Worm (Caenorhabditis elegans): ENCODE data around the gene F36H5.4.

DNA sequence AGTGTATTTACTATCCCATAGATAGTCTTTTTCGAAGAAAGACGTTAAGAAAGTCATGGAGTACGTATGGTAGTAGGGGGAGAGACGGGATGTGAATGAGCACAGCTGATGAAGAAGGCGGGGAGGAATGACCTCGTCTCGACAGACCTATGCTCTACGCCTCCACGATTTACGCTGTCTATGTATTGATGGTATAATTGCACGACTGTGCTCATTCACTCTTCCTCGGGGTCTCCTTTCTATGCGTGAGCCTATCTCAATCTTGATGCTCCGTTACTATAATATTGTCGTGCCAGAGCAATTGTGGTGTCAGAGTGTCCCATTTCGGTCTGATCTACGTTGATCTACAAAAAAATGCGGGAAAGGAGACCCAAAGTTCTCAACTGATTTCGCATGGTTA is 24.5 kb downstream of the F36H5.4 start, which contains the start of gene C08F1.10:
- TF ChIP-seq nhr-10 (tag; optimal IDR thresholded peaks at IDR 0.05) (no peak), ztf-4 (tag; optimal IDR thresholded peaks at IDR 0.05) (no peak), elt-3 (tag; optimal IDR thresholded peaks at IDR 0.05) (no peak), ceh-16 (tag; optimal IDR thresholded peaks at IDR 0.05) (no peak), elt-1 (tag; optimal IDR thresholded peaks at IDR 0.05) (no peak), egl-27 (tag; optimal IDR thresholded peaks at IDR 0.05) (no peak), nhr-11 (tag; optimal IDR thresholded peaks at IDR 0.05) (no peak), lsy-2 (tag; optimal IDR thresholded peaks at IDR 0.05) (no peak), nhr-12 (tag; optimal IDR thresholded peaks at IDR 0.05) (no peak), ztf-11 (tag; optimal IDR thresholded peaks at IDR 0.05) (no peak), snpc-4 (tag; optimal IDR thresholded peaks at IDR 0.05) (no peak), mab-5 (tag; optimal IDR thresholded peaks at IDR 0.05) (no peak), fos-1 (tag; optimal IDR thresholded peaks at IDR 0.05) (no peak)

Measured in whole organism, L2 larva.